Fruit fly (Drosophila melanogaster): ENCODE results near the gene asun.

DNA sequence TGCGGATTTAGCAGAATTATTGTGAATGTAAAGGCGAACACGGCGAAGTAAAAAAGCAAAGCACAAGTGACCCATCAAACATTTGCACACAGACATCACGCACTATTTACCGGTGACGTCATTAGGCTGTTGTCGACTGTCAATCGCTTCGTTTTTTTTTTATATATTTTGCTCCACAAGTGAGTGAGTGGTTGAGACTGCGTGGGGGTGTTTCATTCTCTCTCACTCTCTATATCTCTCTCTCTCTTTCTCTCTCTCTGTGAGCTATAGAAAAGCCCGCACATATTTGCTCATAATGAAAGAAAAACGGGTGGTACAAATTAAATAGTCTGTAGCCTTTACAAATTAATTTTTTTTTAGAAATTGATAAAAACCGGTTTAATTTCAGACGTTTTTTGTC lies 13.5 kb downstream of the asun start:
- TF ChIP-seq Sin3A (optimal IDR thresholded peaks at IDR 0.05) (no peak), Myc (optimal IDR thresholded peaks at IDR 0.05) (no peak), psq (optimal IDR thresholded peaks at IDR 0.05) (no peak), ttk (optimal IDR thresholded peaks at IDR 0.05) (no peak), h (optimal IDR thresholded peaks at IDR 0.05) (no peak), insv (optimal IDR thresholded peaks at IDR 0.05) (no peak)
